Worm (Caenorhabditis elegans) whole organism, L1 larva: ENCODE data around the gene del-7.

Experiments used
- C16A3.4 ChIP-seq: fragments of 150-350 bp; optimal IDR thresholded peaks from 2 replicates; lab custom pipeline; 2014; ENCODE audit warnings: missing biosample characterization, missing genetic modification characterization
- C34B4.2 ChIP-seq: sonication (generic microtip); optimal IDR thresholded peaks from 2 replicates; lab custom pipeline; 2017; ENCODE audit warnings: mild to moderate bottlenecking, missing genetic modification characterization, missing compliant biosample characterization
- Y116A8C.19 ChIP-seq: sonication (generic microtip); optimal IDR thresholded peaks from 2 replicates; lab custom pipeline; 2016; ENCODE audit warnings: missing compliant biosample characterization, missing genetic modification characterization, borderline replicate concordance
- alr-1 ChIP-seq: fragments of 200-800 bp; sonication (Bioruptor generic); optimal IDR thresholded peaks from 2 replicates; lab custom pipeline; 2018; ENCODE audit warnings: borderline replicate concordance, mild to moderate bottlenecking, missing genetic modification characterization, missing compliant biosample characterization
- ama-1 ChIP-seq: fragments of 150-350 bp; optimal IDR thresholded peaks from 2 replicates; lab custom pipeline; 2014
- blmp-1 ChIP-seq: fragments of 150-350 bp; optimal IDR thresholded peaks from 2 replicates; lab custom pipeline; 2014; ENCODE audit warnings: missing biosample characterization, missing genetic modification characterization
- ceh-82 ChIP-seq, 3 experiments: fragments of 150-350 bp in 1 of 3; sonication (generic microtip) in 2 of 3; optimal IDR thresholded peaks; 2 replicates each; lab custom pipeline; 2014 to 2017; ENCODE audit warnings: missing biosample characterization in 3 of 3, missing genetic modification characterization in 3 of 3
- ceh-90 ChIP-seq: sonication (generic microtip); optimal IDR thresholded peaks from 2 replicates; lab custom pipeline; 2016; ENCODE audit warnings: missing genetic modification characterization, missing compliant biosample characterization
- ces-1 ChIP-seq: fragments of 150-350 bp; optimal IDR thresholded peaks from 2 replicates; lab custom pipeline; 2014; ENCODE audit warnings: missing biosample characterization, missing genetic modification reagents, missing genetic modification characterization
- efl-3 ChIP-seq: fragments of 200-800 bp; sonication (Bioruptor generic); optimal IDR thresholded peaks from 2 replicates; lab custom pipeline; 2018; ENCODE audit warnings: mild to moderate bottlenecking, missing genetic modification characterization, missing compliant biosample characterization
- egl-27 ChIP-seq, 2 experiments: fragments of 150-350 bp in 1 of 2; sonication (generic microtip); optimal IDR thresholded peaks; 3 replicates each; lab custom pipeline; 2017 to 2018; ENCODE audit warnings: missing biosample characterization in 2 of 2, missing genetic modification characterization in 2 of 2, missing genetic modification reagents in 2 of 2
- elt-2 ChIP-seq: sonication (generic microtip); optimal IDR thresholded peaks from 2 replicates; lab custom pipeline; 2016; ENCODE audit warnings: missing genetic modification characterization, mild to moderate bottlenecking, inconsistent platforms, missing compliant biosample characterization, missing genetic modification reagents
- ets-5 ChIP-seq: fragments of 200-800 bp; sonication (Bioruptor generic); IDR thresholded peaks from 2 replicates; pipeline ENCODE4 v1.3.6; 2022; ENCODE audit warnings: missing genetic modification characterization, missing compliant biosample characterization
- fkh-4 ChIP-seq: sonication (generic microtip); optimal IDR thresholded peaks from 2 replicates; lab custom pipeline; 2016; ENCODE audit warnings: missing compliant biosample characterization, missing genetic modification characterization, borderline replicate concordance
- fkh-8 ChIP-seq: sonication (generic microtip); optimal IDR thresholded peaks from 2 replicates; lab custom pipeline; 2016; ENCODE audit warnings: mild to moderate bottlenecking, missing genetic modification characterization, missing compliant biosample characterization
- fos-1 ChIP-seq: fragments of 150-350 bp; optimal IDR thresholded peaks from 2 replicates; lab custom pipeline; 2014; ENCODE audit warnings: missing biosample characterization, missing genetic modification characterization
- hlh-17 ChIP-seq: fragments of 200-800 bp; sonication (Bioruptor generic); optimal IDR thresholded peaks from 2 replicates; lab custom pipeline; 2018; ENCODE audit warnings: missing genetic modification characterization, mild to moderate bottlenecking, missing compliant biosample characterization, moderate library complexity, borderline replicate concordance
- hlh-4 ChIP-seq: sonication (generic microtip); optimal IDR thresholded peaks from 2 replicates; lab custom pipeline; 2016; ENCODE audit warnings: mild to moderate bottlenecking, missing genetic modification characterization, missing compliant biosample characterization
- hpl-2 ChIP-seq: fragments of 150-350 bp; optimal IDR thresholded peaks from 2 replicates; lab custom pipeline; 2014; ENCODE audit warnings: missing biosample characterization, missing genetic modification reagents, missing genetic modification characterization
- jun-1 ChIP-seq: fragments of 150-350 bp; optimal IDR thresholded peaks from 2 replicates; lab custom pipeline; 2014; ENCODE audit warnings: missing biosample characterization, missing genetic modification reagents, missing genetic modification characterization
- lin-13 ChIP-seq: fragments of 150-350 bp; optimal IDR thresholded peaks from 2 replicates; lab custom pipeline; 2014; ENCODE audit warnings: missing biosample characterization, missing genetic modification reagents, missing genetic modification characterization
- lin-14 ChIP-seq: fragments of 200-800 bp; sonication (Bioruptor generic); optimal IDR thresholded peaks from 2 replicates; lab custom pipeline; 2018; ENCODE audit warnings: mild to moderate bottlenecking, missing genetic modification characterization, moderate library complexity, missing compliant biosample characterization
- lin-15B ChIP-seq: fragments of 150-350 bp; sonication (generic microtip); optimal IDR thresholded peaks from 3 replicates; lab custom pipeline; 2014; ENCODE audit warnings: missing biosample characterization, missing genetic modification characterization
- lin-35 ChIP-seq, 2 experiments: fragments of 150-350 bp; optimal IDR thresholded peaks; 2 replicates each; lab custom pipeline; 2014; ENCODE audit warnings: missing biosample characterization in 2 of 2, missing genetic modification characterization in 2 of 2, missing genetic modification reagents in 2 of 2
- lin-39 ChIP-seq: fragments of 150-350 bp; optimal IDR thresholded peaks from 2 replicates; lab custom pipeline; 2014; ENCODE audit warnings: missing biosample characterization, missing genetic modification reagents, missing genetic modification characterization
- mef-2 ChIP-seq: fragments of 150-350 bp; optimal IDR thresholded peaks from 2 replicates; lab custom pipeline; 2014; ENCODE audit warnings: missing biosample characterization, missing genetic modification characterization
- nhr-12 ChIP-seq: sonication (generic microtip); optimal IDR thresholded peaks from 2 replicates; lab custom pipeline; 2017; ENCODE audit warnings: missing biosample characterization, missing genetic modification characterization
- nhr-237 ChIP-seq: fragments of 150-350 bp; optimal IDR thresholded peaks from 2 replicates; lab custom pipeline; 2014; ENCODE audit warnings: missing biosample characterization, missing genetic modification characterization
- nhr-47 ChIP-seq: sonication (generic microtip); optimal IDR thresholded peaks from 2 replicates; lab custom pipeline; 2016; ENCODE audit warnings: mild to moderate bottlenecking, missing genetic modification characterization, moderate library complexity, missing compliant biosample characterization
- nhr-77 ChIP-seq: fragments of 150-350 bp; optimal IDR thresholded peaks from 2 replicates; lab custom pipeline; 2014; ENCODE audit warnings: missing biosample characterization, missing genetic modification characterization
- nhr-84 ChIP-seq: sonication (generic microtip); optimal IDR thresholded peaks from 2 replicates; lab custom pipeline; 2017; ENCODE audit warnings: missing biosample characterization, missing genetic modification characterization
- nhr-85 ChIP-seq: sonication (generic microtip); peaks from one replicate; lab custom pipeline; 2016; ENCODE audit warnings: missing genetic modification characterization, inconsistent platforms, missing compliant biosample characterization
- pag-3 ChIP-seq: sonication (generic microtip); optimal IDR thresholded peaks from 2 replicates; lab custom pipeline; 2017; ENCODE audit warnings: missing genetic modification characterization, mild to moderate bottlenecking, missing compliant biosample characterization, antibody characterized with exemption, borderline replicate concordance; ENCODE audit not compliant: insufficient read depth
- pax-3 ChIP-seq: fragments of 200-800 bp; sonication (Bioruptor generic); optimal IDR thresholded peaks from 2 replicates; lab custom pipeline; 2018; ENCODE audit warnings: mild to moderate bottlenecking, missing genetic modification characterization, moderate library complexity, missing compliant biosample characterization
- snu-23 ChIP-seq: sonication (generic microtip); optimal IDR thresholded peaks from 2 replicates; lab custom pipeline; 2016; ENCODE audit warnings: missing genetic modification characterization, missing compliant biosample characterization
- sox-4 ChIP-seq: sonication (generic microtip); optimal IDR thresholded peaks from 2 replicates; lab custom pipeline; 2016; ENCODE audit warnings: missing genetic modification characterization, missing compliant biosample characterization
- sup-37 ChIP-seq: fragments of 200-800 bp; sonication (Bioruptor generic); optimal IDR thresholded peaks from 2 replicates; lab custom pipeline; 2018; ENCODE audit warnings: mild to moderate bottlenecking, missing genetic modification characterization, missing compliant biosample characterization
- swsn-7 ChIP-seq: sonication (generic microtip); optimal IDR thresholded peaks from 2 replicates; lab custom pipeline; 2016; ENCODE audit warnings: missing genetic modification characterization, missing compliant biosample characterization
- unc-130 ChIP-seq: fragments of 150-350 bp; optimal IDR thresholded peaks from 2 replicates; lab custom pipeline; 2017; ENCODE audit warnings: missing biosample characterization, missing genetic modification characterization, inconsistent platforms
- unc-62 ChIP-seq: fragments of 150-350 bp; optimal IDR thresholded peaks from 2 replicates; lab custom pipeline; 2014; ENCODE audit warnings: missing biosample characterization, missing genetic modification reagents, missing genetic modification characterization
- vab-15 ChIP-seq: sonication (generic microtip); optimal IDR thresholded peaks from 2 replicates; lab custom pipeline; 2017; ENCODE audit warnings: missing genotype, mild to moderate bottlenecking, missing genetic modification characterization, missing compliant biosample characterization
- ztf-4 ChIP-seq: fragments of 150-350 bp; optimal IDR thresholded peaks from 2 replicates; lab custom pipeline; 2014; ENCODE audit warnings: missing biosample characterization, missing genetic modification characterization

del-7 gene

ce11 chrIV:7790801-7791588 lies 30.8 kb downstream of the del-7 start, which contains the start of gene rsp-6 (continued):
- peak; percentile 72 to 94 (median 78) for TF ChIP-seq ceh-82 (tag; optimal IDR thresholded peaks at IDR 0.05; lab: Kevin White, UChicago)
- TF ChIP-seq unc-130 (tag; lab: Kevin White, UChicago), result peak; percentile 87
- TF ChIP-seq nhr-47 (tag; lab: Kevin White, UChicago), result peak; percentile 87
- peak; percentile 83 for TF ChIP-seq lin-13
- no peak for TF ChIP-seq fkh-4 (tag; lab: Kevin White, UChicago)
- no peak for TF ChIP-seq ces-1
- TF ChIP-seq unc-62 (GFP tag; lab: Kevin White, UChicago), result no peak
- TF ChIP-seq hlh-4, result no peak
- TF ChIP-seq efl-3, result no peak
- TF ChIP-seq egl-27 (tag; optimal IDR thresholded peaks at IDR 0.05; lab: Kevin White, UChicago), result no peak
- TF ChIP-seq pag-3 (tag; lab: Kevin White, UChicago), result no peak
- peak; percentile 73 for TF ChIP-seq ztf-4 (tag; lab: Kevin White, UChicago)
- TF ChIP-seq ets-5 (GFP tag; lab: Robert Waterston, UW), result no peak
- TF ChIP-seq elt-2 (tag; lab: Kevin White, UChicago), result peak; percentile 47
- TF ChIP-seq lin-14, result peak; percentile 89
- TF ChIP-seq lin-15B, result peak; percentile 96
- TF ChIP-seq pax-3, result no peak
- TF ChIP-seq nhr-85 (tag; lab: Kevin White, UChicago), result peak; percentile 89
- TF ChIP-seq ceh-90 (tag; lab: Kevin White, UChicago), result no peak
- TF ChIP-seq C34B4.2 (tag; lab: Kevin White, UChicago), result no peak
- peak; percentile 92 for TF ChIP-seq snu-23 (GFP tag; lab: Kevin White, UChicago)
- TF ChIP-seq fkh-8 (tag; lab: Kevin White, UChicago), result peak; percentile 79
- TF ChIP-seq sox-4 (tag; lab: Kevin White, UChicago), result no peak
- no peak for TF ChIP-seq hpl-2
- TF ChIP-seq vab-15, result peak; percentile 90
- TF ChIP-seq Y116A8C.19 (tag; lab: Kevin White, UChicago), result no peak
- no peak for TF ChIP-seq hlh-17 (GFP tag; lab: Kevin White, UChicago)
- TF ChIP-seq C16A3.4, result peak; percentile 94
- TF ChIP-seq mef-2 (tag; lab: Kevin White, UChicago), result peak; percentile 54
- TF ChIP-seq jun-1 (tag; lab: Kevin White, UChicago), result peak; percentile 71
- no peak for TF ChIP-seq ama-1
- peak; percentile 95 to 98 for TF ChIP-seq lin-35 (GFP tag; optimal IDR thresholded peaks at IDR 0.05; lab: Kevin White, UChicago)
- TF ChIP-seq lin-39 (tag; lab: Kevin White, UChicago), result peak; percentile 50
- peak; percentile 84 for TF ChIP-seq blmp-1
- TF ChIP-seq fos-1 (tag; lab: Kevin White, UChicago), result peak; percentile 82
- peak; percentile 76 for TF ChIP-seq nhr-237 (tag; lab: Kevin White, UChicago)
- TF ChIP-seq swsn-7, result peak; percentile 84
- TF ChIP-seq nhr-12, result no peak
- TF ChIP-seq alr-1 (tag; lab: Kevin White, UChicago), result no peak
- TF ChIP-seq sup-37 (GFP tag; lab: Kevin White, UChicago), result no peak
- TF ChIP-seq nhr-77, result peak; percentile 78
- no peak for TF ChIP-seq nhr-84 (tag; lab: Kevin White, UChicago)
